Worm (Caenorhabditis elegans) whole organism, L1 larva: ENCODE data around the gene pak-2.
A peak's percentile ranks its signal among the peaks of the same experiment; 100 is the strongest.

Experiments used
- C04F5.9 ChIP-seq: sonication (generic microtip); optimal IDR thresholded peaks from 2 replicates; lab custom pipeline; 2016; ENCODE audit warnings: missing genetic modification characterization, missing compliant biosample characterization
- C16A3.4 ChIP-seq: fragments of 150-350 bp; optimal IDR thresholded peaks from 2 replicates; lab custom pipeline; 2014; ENCODE audit warnings: missing biosample characterization, missing genetic modification characterization
- C34B4.2 ChIP-seq: sonication (generic microtip); optimal IDR thresholded peaks from 2 replicates; lab custom pipeline; 2017; ENCODE audit warnings: mild to moderate bottlenecking, missing genetic modification characterization, missing compliant biosample characterization
- Y116A8C.19 ChIP-seq: sonication (generic microtip); optimal IDR thresholded peaks from 2 replicates; lab custom pipeline; 2016; ENCODE audit warnings: missing compliant biosample characterization, missing genetic modification characterization, borderline replicate concordance
- aly-2 ChIP-seq: fragments of 150-350 bp; optimal IDR thresholded peaks from 2 replicates; lab custom pipeline; 2014; ENCODE audit warnings: missing biosample characterization, missing genetic modification characterization
- ama-1 ChIP-seq: fragments of 150-350 bp; optimal IDR thresholded peaks from 2 replicates; lab custom pipeline; 2014
- blmp-1 ChIP-seq: fragments of 150-350 bp; optimal IDR thresholded peaks from 2 replicates; lab custom pipeline; 2014; ENCODE audit warnings: missing biosample characterization, missing genetic modification characterization
- ceh-63 ChIP-seq: fragments of 200-800 bp; sonication (Bioruptor generic); optimal IDR thresholded peaks from 2 replicates; lab custom pipeline; 2018; ENCODE audit warnings: mild to moderate bottlenecking, missing genetic modification characterization, missing compliant biosample characterization
- ceh-8 ChIP-seq: fragments of 200-800 bp; sonication (Bioruptor generic); optimal IDR thresholded peaks from 2 replicates; lab custom pipeline; 2018; ENCODE audit warnings: mild to moderate bottlenecking, missing genetic modification characterization, moderate library complexity, missing compliant biosample characterization
- ceh-90 ChIP-seq: sonication (generic microtip); optimal IDR thresholded peaks from 2 replicates; lab custom pipeline; 2016; ENCODE audit warnings: missing genetic modification characterization, missing compliant biosample characterization
- ces-1 ChIP-seq: fragments of 150-350 bp; optimal IDR thresholded peaks from 2 replicates; lab custom pipeline; 2014; ENCODE audit warnings: missing biosample characterization, missing genetic modification reagents, missing genetic modification characterization
- dpl-1 ChIP-seq, 3 experiments: fragments of 150-350 bp in 2 of 3; sonication (generic microtip) in 1 of 3; optimal IDR thresholded peaks; 2 replicates each; lab custom pipeline; 2014 to 2017; ENCODE audit warnings: missing biosample characterization in 3 of 3, missing genetic modification characterization in 3 of 3, missing genetic modification reagents in 3 of 3
- efl-1 ChIP-seq, 4 experiments: fragments of 150-350 bp; optimal IDR thresholded peaks in 3 of 4; peaks in 1 of 4; 1 replicate in 1 of 4; 2 replicates in 3 of 4; lab custom pipeline; 2014; ENCODE audit warnings: missing biosample characterization in 2 of 4, missing genetic modification characterization in 2 of 4, missing genetic modification reagents in 2 of 4
- egl-27 ChIP-seq, 2 experiments: fragments of 150-350 bp in 1 of 2; sonication (generic microtip); optimal IDR thresholded peaks; 3 replicates each; lab custom pipeline; 2017 to 2018; ENCODE audit warnings: missing biosample characterization in 2 of 2, missing genetic modification characterization in 2 of 2, missing genetic modification reagents in 2 of 2
- elt-3 ChIP-seq, 6 experiments: fragments of 150-350 bp in 1 of 6; sonication (generic microtip); optimal IDR thresholded peaks; 2 replicates each; lab custom pipeline; 2017 to 2018; ENCODE audit warnings: missing biosample characterization in 6 of 6, missing genetic modification characterization in 6 of 6, inconsistent platforms in 1 of 6
- ets-5 ChIP-seq: fragments of 200-800 bp; sonication (Bioruptor generic); IDR thresholded peaks from 2 replicates; pipeline ENCODE4 v1.3.6; 2022; ENCODE audit warnings: missing genetic modification characterization, missing compliant biosample characterization
- fkh-10 ChIP-seq: sonication (generic microtip); optimal IDR thresholded peaks from 2 replicates; lab custom pipeline; 2017; ENCODE audit warnings: missing biosample characterization, missing genetic modification reagents, missing genetic modification characterization
- fkh-4 ChIP-seq: sonication (generic microtip); optimal IDR thresholded peaks from 2 replicates; lab custom pipeline; 2016; ENCODE audit warnings: missing compliant biosample characterization, missing genetic modification characterization, borderline replicate concordance
- hlh-4 ChIP-seq: sonication (generic microtip); optimal IDR thresholded peaks from 2 replicates; lab custom pipeline; 2016; ENCODE audit warnings: mild to moderate bottlenecking, missing genetic modification characterization, missing compliant biosample characterization
- isw-1 ChIP-seq: fragments of 200-800 bp; sonication (Bioruptor generic); IDR thresholded peaks from 2 replicates; pipeline ENCODE4 v1.3.6; 2022; ENCODE audit warnings: missing genetic modification characterization, missing compliant biosample characterization
- lin-13 ChIP-seq: fragments of 150-350 bp; optimal IDR thresholded peaks from 2 replicates; lab custom pipeline; 2014; ENCODE audit warnings: missing biosample characterization, missing genetic modification reagents, missing genetic modification characterization
- lin-14 ChIP-seq: fragments of 200-800 bp; sonication (Bioruptor generic); optimal IDR thresholded peaks from 2 replicates; lab custom pipeline; 2018; ENCODE audit warnings: mild to moderate bottlenecking, missing genetic modification characterization, moderate library complexity, missing compliant biosample characterization
- lin-15B ChIP-seq: fragments of 150-350 bp; sonication (generic microtip); optimal IDR thresholded peaks from 3 replicates; lab custom pipeline; 2014; ENCODE audit warnings: missing biosample characterization, missing genetic modification characterization
- lin-35 ChIP-seq, 2 experiments: fragments of 150-350 bp; optimal IDR thresholded peaks; 2 replicates each; lab custom pipeline; 2014; ENCODE audit warnings: missing biosample characterization in 2 of 2, missing genetic modification characterization in 2 of 2, missing genetic modification reagents in 2 of 2
- lir-3 ChIP-seq: sonication (generic microtip); optimal IDR thresholded peaks from 2 replicates; lab custom pipeline; 2016; ENCODE audit warnings: mild to moderate bottlenecking, missing genetic modification characterization, moderate library complexity, missing compliant biosample characterization; ENCODE audit not compliant: poor library complexity
- lsy-2 ChIP-seq, 2 experiments: fragments of 150-350 bp; optimal IDR thresholded peaks; 2 replicates each; lab custom pipeline; 2014; ENCODE audit warnings: missing biosample characterization in 2 of 2, missing genetic modification characterization in 2 of 2
- mab-9 ChIP-seq: fragments of 200-800 bp; sonication (Bioruptor generic); IDR thresholded peaks from 2 replicates; pipeline ENCODE4 v1.3.6; 2022; ENCODE audit warnings: missing genetic modification reagents, missing genetic modification characterization, missing compliant biosample characterization
- mef-2 ChIP-seq: fragments of 150-350 bp; optimal IDR thresholded peaks from 2 replicates; lab custom pipeline; 2014; ENCODE audit warnings: missing biosample characterization, missing genetic modification characterization
- mep-1 ChIP-seq: fragments of 150-350 bp; optimal IDR thresholded peaks from 2 replicates; lab custom pipeline; 2014; ENCODE audit warnings: missing biosample characterization, missing genetic modification characterization
- nhr-11 ChIP-seq: fragments of 150-350 bp; optimal IDR thresholded peaks from 2 replicates; lab custom pipeline; 2014; ENCODE audit warnings: missing biosample characterization, missing genetic modification characterization
- nhr-19 ChIP-seq: fragments of 200-800 bp; sonication (Bioruptor generic); conservative IDR thresholded peaks from 2 replicates; pipeline ENCODE4 v1.3.6; 2022; ENCODE audit warnings: missing genetic modification characterization, missing compliant biosample characterization
- nhr-20 ChIP-seq: sonication (generic microtip); optimal IDR thresholded peaks from 2 replicates; lab custom pipeline; 2016; ENCODE audit warnings: mild to moderate bottlenecking, missing genetic modification characterization, missing compliant biosample characterization
- nhr-237 ChIP-seq: fragments of 150-350 bp; optimal IDR thresholded peaks from 2 replicates; lab custom pipeline; 2014; ENCODE audit warnings: missing biosample characterization, missing genetic modification characterization
- nhr-28 ChIP-seq: fragments of 150-350 bp; optimal IDR thresholded peaks from 2 replicates; lab custom pipeline; 2014; ENCODE audit warnings: missing biosample characterization, missing genetic modification characterization
- nhr-71 ChIP-seq: sonication (generic microtip); optimal IDR thresholded peaks from 2 replicates; lab custom pipeline; 2016; ENCODE audit warnings: mild to moderate bottlenecking, missing genetic modification characterization, moderate library complexity, missing compliant biosample characterization
- nhr-76 ChIP-seq: sonication (generic microtip); optimal IDR thresholded peaks from 2 replicates; lab custom pipeline; 2017; ENCODE audit warnings: missing biosample characterization, missing genetic modification characterization
- nhr-77 ChIP-seq: fragments of 150-350 bp; optimal IDR thresholded peaks from 2 replicates; lab custom pipeline; 2014; ENCODE audit warnings: missing biosample characterization, missing genetic modification characterization
- nhr-85 ChIP-seq: sonication (generic microtip); peaks from one replicate; lab custom pipeline; 2016; ENCODE audit warnings: missing genetic modification characterization, inconsistent platforms, missing compliant biosample characterization
- nhr-90 ChIP-seq: sonication (generic microtip); optimal IDR thresholded peaks from 2 replicates; lab custom pipeline; 2016; ENCODE audit warnings: mild to moderate bottlenecking, missing genetic modification characterization, missing compliant biosample characterization; ENCODE audit not compliant: poor library complexity
- pag-3 ChIP-seq: sonication (generic microtip); optimal IDR thresholded peaks from 2 replicates; lab custom pipeline; 2017; ENCODE audit warnings: missing genetic modification characterization, mild to moderate bottlenecking, missing compliant biosample characterization, antibody characterized with exemption, borderline replicate concordance; ENCODE audit not compliant: insufficient read depth
- pax-3 ChIP-seq: fragments of 200-800 bp; sonication (Bioruptor generic); optimal IDR thresholded peaks from 2 replicates; lab custom pipeline; 2018; ENCODE audit warnings: mild to moderate bottlenecking, missing genetic modification characterization, moderate library complexity, missing compliant biosample characterization
- pqm-1 ChIP-seq: sonication (generic microtip); optimal IDR thresholded peaks from 3 replicates; lab custom pipeline; 2017; ENCODE audit warnings: missing biosample characterization, missing genetic modification characterization
- skn-1 ChIP-seq: fragments of 150-350 bp; optimal IDR thresholded peaks from 2 replicates; lab custom pipeline; 2014; ENCODE audit warnings: missing biosample characterization, missing genetic modification characterization
- sox-4 ChIP-seq: sonication (generic microtip); optimal IDR thresholded peaks from 2 replicates; lab custom pipeline; 2016; ENCODE audit warnings: missing genetic modification characterization, missing compliant biosample characterization
- sup-37 ChIP-seq: fragments of 200-800 bp; sonication (Bioruptor generic); optimal IDR thresholded peaks from 2 replicates; lab custom pipeline; 2018; ENCODE audit warnings: mild to moderate bottlenecking, missing genetic modification characterization, missing compliant biosample characterization
- swsn-7 ChIP-seq: sonication (generic microtip); optimal IDR thresholded peaks from 2 replicates; lab custom pipeline; 2016; ENCODE audit warnings: missing genetic modification characterization, missing compliant biosample characterization
- tbx-2 ChIP-seq: sonication (generic microtip); optimal IDR thresholded peaks from 2 replicates; lab custom pipeline; 2016; ENCODE audit warnings: missing genetic modification characterization, missing compliant biosample characterization
- tlp-1 ChIP-seq: fragments of 150-350 bp; optimal IDR thresholded peaks from 2 replicates; lab custom pipeline; 2014; ENCODE audit warnings: missing biosample characterization, missing genetic modification characterization
- unc-98 ChIP-seq: fragments of 200-800 bp; sonication (Bioruptor generic); IDR thresholded peaks from 2 replicates; pipeline ENCODE4 v1.3.6; 2022; ENCODE audit warnings: missing genetic modification characterization, missing compliant biosample characterization
- vab-15 ChIP-seq: sonication (generic microtip); optimal IDR thresholded peaks from 2 replicates; lab custom pipeline; 2017; ENCODE audit warnings: missing genotype, mild to moderate bottlenecking, missing genetic modification characterization, missing compliant biosample characterization
- xbp-1 ChIP-seq: sonication (generic microtip); optimal IDR thresholded peaks from 2 replicates; lab custom pipeline; 2016; ENCODE audit warnings: missing genetic modification characterization, missing compliant biosample characterization
- zag-1 ChIP-seq: fragments of 150-350 bp; optimal IDR thresholded peaks from 2 replicates; lab custom pipeline; 2014; ENCODE audit warnings: missing biosample characterization, missing genetic modification characterization

pak-2 gene

DNA sequence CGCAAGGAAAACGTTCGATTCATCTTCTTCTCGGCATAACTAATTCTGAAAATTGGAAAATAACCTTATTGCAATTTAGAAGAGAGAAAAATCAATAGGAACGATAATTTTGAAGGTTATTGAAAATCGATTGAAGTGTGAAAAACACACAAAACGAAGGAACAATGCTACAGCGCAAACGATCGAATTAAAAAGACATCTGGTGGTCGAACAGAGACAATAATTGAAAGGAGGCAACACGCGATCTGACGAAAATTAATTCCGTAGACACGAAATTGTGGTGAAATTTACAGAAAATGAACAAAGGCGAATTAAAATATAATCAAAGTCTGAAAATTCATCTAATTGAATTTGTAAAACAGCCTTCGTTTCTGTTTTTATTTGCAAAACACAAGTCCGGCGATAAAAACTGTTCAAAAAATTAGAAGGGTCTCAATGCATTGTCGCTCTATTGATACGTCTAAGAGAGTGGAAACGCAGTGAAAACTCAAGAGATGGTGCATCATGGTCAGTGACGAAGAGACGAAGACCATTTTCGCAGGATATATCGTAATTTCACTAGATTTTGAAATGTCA lies at the start of gene pak-2:
Gene pak-2, minus strand, starts transcription at position 51 of the 576 bp plus-strand sequence.
- no peak for TF ChIP-seq ama-1 (lab: Kevin White, UChicago)
- TF ChIP-seq zag-1 (tag; lab: Kevin White, UChicago), result peak; percentile 31
- TF ChIP-seq Y116A8C.19 (tag; lab: Kevin White, UChicago), result no peak
- TF ChIP-seq C16A3.4, result peak; percentile 96
- TF ChIP-seq sox-4 (tag; lab: Kevin White, UChicago), result peak; percentile 74
- TF ChIP-seq fkh-4 (tag; lab: Kevin White, UChicago), result peak; percentile 85
- TF ChIP-seq aly-2 (tag; lab: Kevin White, UChicago), result peak; percentile 53
- TF ChIP-seq ceh-63, result peak; percentile 87
- peak; percentile 76; the same call in 1 of the 2 replicates for TF ChIP-seq unc-98 (GFP tag; lab: Robert Waterston, UW)
- peak; percentile 78 to 84 for TF ChIP-seq efl-1 (optimal IDR thresholded peaks at IDR 0.05; lab: Kevin White, UChicago)
- peak; percentile 69 to 96 for TF ChIP-seq efl-1 (GFP tag; optimal IDR thresholded peaks at IDR 0.05 in 1 of 2; lab: Kevin White, UChicago)
- TF ChIP-seq ceh-8 (GFP tag; lab: Kevin White, UChicago), result no peak
- peak; percentile 61 to 77 (median 68) for TF ChIP-seq dpl-1 (GFP tag; optimal IDR thresholded peaks at IDR 0.05; lab: Kevin White, UChicago)
- peak; percentile 90 for TF ChIP-seq lir-3
- TF ChIP-seq nhr-77 (tag; lab: Kevin White, UChicago), result peak; percentile 90
- TF ChIP-seq pag-3, result no peak
- no peak for TF ChIP-seq egl-27 (tag; optimal IDR thresholded peaks at IDR 0.05; lab: Kevin White, UChicago)
- TF ChIP-seq C04F5.9 (tag; lab: Kevin White, UChicago), result peak; percentile 70
- peak; percentile 74 for TF ChIP-seq lin-13
- TF ChIP-seq nhr-20 (tag; lab: Kevin White, UChicago), result peak; percentile 90
- TF ChIP-seq lin-15B (tag; lab: Kevin White, UChicago), result peak; percentile 43
- peak; percentile 39 for TF ChIP-seq hlh-4
- peak; percentile 91 for TF ChIP-seq vab-15 (tag; lab: Kevin White, UChicago)
- TF ChIP-seq mab-9, result peak; percentile 53; the same call in 1 of the 2 replicates
- peak; percentile 38 for TF ChIP-seq skn-1 (tag; lab: Kevin White, UChicago)
- TF ChIP-seq lsy-2 (tag; optimal IDR thresholded peaks at IDR 0.05; lab: Kevin White, UChicago), result peak; percentile 73 to 91
- peak; percentile 80 for TF ChIP-seq nhr-19 (GFP tag; lab: Robert Waterston, UW)
- peak; percentile 85 for TF ChIP-seq nhr-90 (tag; lab: Kevin White, UChicago)
- TF ChIP-seq pax-3 (tag; lab: Kevin White, UChicago), result peak; percentile 94
- TF ChIP-seq nhr-85 (tag; lab: Kevin White, UChicago), result peak; percentile 94
- peak; percentile 93 for TF ChIP-seq nhr-71 (tag; lab: Kevin White, UChicago)
- TF ChIP-seq mep-1 (tag; lab: Kevin White, UChicago), result peak; percentile 71
- no peak for TF ChIP-seq nhr-28
- TF ChIP-seq ceh-90 (tag; lab: Kevin White, UChicago), result peak; percentile 64
- TF ChIP-seq tbx-2 (tag; lab: Kevin White, UChicago), result peak; percentile 85
- TF ChIP-seq xbp-1 (tag; lab: Kevin White, UChicago), result peak; percentile 83
- peak; percentile 95 for TF ChIP-seq lin-14
- TF ChIP-seq tlp-1, result no peak
- peak; percentile 74 to 89 for TF ChIP-seq lin-35 (GFP tag; optimal IDR thresholded peaks at IDR 0.05; lab: Kevin White, UChicago)
- no peak for TF ChIP-seq nhr-11 (tag; lab: Kevin White, UChicago)
- peak; percentile 80 for TF ChIP-seq swsn-7 (tag; lab: Kevin White, UChicago)
- no peak for TF ChIP-seq sup-37
- TF ChIP-seq elt-3 (tag; optimal IDR thresholded peaks at IDR 0.05; lab: Kevin White, UChicago), result peak in 2 of 6 experiments; percentile 2 to 41
- peak; percentile 87 for TF ChIP-seq isw-1 (GFP tag; lab: Robert Waterston, UW)
- TF ChIP-seq nhr-76 (tag; lab: Kevin White, UChicago), result no peak
- no peak for TF ChIP-seq ces-1 (GFP tag; lab: Kevin White, UChicago)
- no peak for TF ChIP-seq C34B4.2 (tag; lab: Kevin White, UChicago)
- no peak for TF ChIP-seq mef-2 (tag; lab: Kevin White, UChicago)
- peak; percentile 59 for TF ChIP-seq nhr-237 (tag; lab: Kevin White, UChicago)
- TF ChIP-seq ets-5 (GFP tag; lab: Robert Waterston, UW), result no peak
- TF ChIP-seq blmp-1 (tag; lab: Kevin White, UChicago), result peak; percentile 75
- no peak for TF ChIP-seq pqm-1 (tag; lab: Kevin White, UChicago)
- peak; percentile 34 for TF ChIP-seq fkh-10 (GFP tag; lab: Kevin White, UChicago)
